Worm (Caenorhabditis elegans) whole organism, young adult: ENCODE data around the gene ccdc-149.

ENCODE experiments used
- F10E7.11 ChIP-seq: sonication (generic microtip); optimal IDR thresholded peaks from 2 replicates; lab custom pipeline; 2017; ENCODE audit warnings: mild to moderate bottlenecking, missing genetic modification characterization, moderate library complexity, missing compliant biosample characterization
- F33H1.4 ChIP-seq: fragments of 200-800 bp; sonication (Bioruptor generic); IDR thresholded peaks from 2 replicates; pipeline ENCODE4 v1.3.6; 2022; ENCODE audit warnings: missing genetic modification reagents, missing genetic modification characterization, missing compliant biosample characterization
- Y53G8AR.9 ChIP-seq: fragments of 200-800 bp; sonication (Bioruptor generic); conservative IDR thresholded peaks from 2 replicates; pipeline ENCODE4 v1.3.6; 2022; ENCODE audit warnings: missing genetic modification reagents, missing genetic modification characterization, missing compliant biosample characterization
- attf-3 ChIP-seq: fragments of 200-800 bp; sonication (Bioruptor generic); conservative IDR thresholded peaks from 2 replicates; pipeline ENCODE4 v1.3.6; 2022; ENCODE audit warnings: missing genetic modification reagents, missing genetic modification characterization, missing compliant biosample characterization
- mes-4 ChIP-seq: sonication (generic microtip); optimal IDR thresholded peaks from 2 replicates; lab custom pipeline; 2016; ENCODE audit warnings: missing genotype, missing genetic modification characterization, missing compliant biosample characterization
- nfya-1 ChIP-seq: sonication (generic microtip); optimal IDR thresholded peaks from 2 replicates; lab custom pipeline; 2017; ENCODE audit warnings: antibody characterized with exemption, missing compliant biosample characterization, missing genetic modification characterization, borderline replicate concordance; ENCODE audit not compliant: insufficient read depth
- nfyb-1 ChIP-seq: fragments of 200-800 bp; sonication (Bioruptor generic); IDR thresholded peaks from 2 replicates; pipeline ENCODE4 v1.3.6; 2022; ENCODE audit warnings: missing genetic modification reagents, missing genetic modification characterization, missing compliant biosample characterization
- snpc-4 ChIP-seq, 5 experiments: fragments of 150-350 bp in 1 of 5; sonication (generic microtip) in 4 of 5; optimal IDR thresholded peaks; 2 replicates each; lab custom pipeline; 2014 to 2018; ENCODE audit warnings: missing genetic modification characterization in 5 of 5, missing biosample characterization in 3 of 5, antibody characterized with exemption in 2 of 5, mild to moderate bottlenecking in 2 of 5, missing compliant biosample characterization in 2 of 5, missing genotype in 2 of 5, moderate library complexity in 2 of 5, missing genetic modification reagents in 1 of 5
- unc-130 ChIP-seq: sonication (generic microtip); optimal IDR thresholded peaks from 2 replicates; lab custom pipeline; 2016; ENCODE audit warnings: missing genetic modification reagents, missing genetic modification characterization, missing compliant biosample characterization

DNA sequence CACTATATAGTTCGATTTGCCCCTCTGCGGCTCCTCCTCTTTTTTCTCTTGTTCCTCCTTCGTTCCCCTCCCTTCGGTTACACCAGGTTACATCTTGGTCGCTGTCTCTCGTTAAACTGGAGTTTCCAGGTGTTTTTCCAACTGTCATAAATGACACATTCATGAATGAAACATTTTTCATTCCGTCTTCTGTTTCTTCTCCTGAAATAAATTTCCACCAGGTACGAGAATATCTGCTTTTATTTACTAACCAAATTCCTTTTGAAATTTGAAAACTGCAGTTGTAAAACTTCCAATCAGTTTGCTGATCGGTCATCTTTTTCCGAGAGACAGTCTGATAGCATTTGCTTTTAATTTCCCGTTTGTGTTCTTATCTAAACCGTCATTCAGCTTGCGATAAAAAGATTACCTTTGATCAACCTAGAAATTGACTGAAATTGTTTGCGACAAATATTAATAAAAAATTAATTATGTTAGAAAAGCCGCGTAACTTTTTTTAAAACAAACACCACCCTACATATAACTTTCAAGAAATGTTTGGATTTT lies 45.0 kb upstream of the ccdc-149 start, which contains the start of gene C35C5.10:
- TF ChIP-seq F10E7.11 (tag; lab: Kevin White, UChicago) (no peak), nfya-1 (no peak), attf-3 (GFP tag; lab: Robert Waterston, UW) (no peak), snpc-4 (GFP tag; optimal IDR thresholded peaks at IDR 0.05; lab: Kevin White, UChicago) (no peak), snpc-4 (tag; optimal IDR thresholded peaks at IDR 0.05; lab: Kevin White, UChicago) (no peak), Y53G8AR.9 (GFP tag; lab: Robert Waterston, UW) (no peak), mes-4 (no peak), unc-130 (no peak), F33H1.4 (GFP tag; lab: Robert Waterston, UW) (no peak), nfyb-1 (GFP tag; lab: Robert Waterston, UW) (no peak)
